Worm (Caenorhabditis elegans) whole organism, L4 larva: ENCODE data around the gene T25D1.3.

Experiments
- F10B5.3 ChIP-seq: sonication (generic microtip); optimal IDR thresholded peaks from 2 replicates; lab custom pipeline; 2016; ENCODE audit warnings: mild to moderate bottlenecking, missing genetic modification characterization, missing compliant biosample characterization
- F37D6.2 ChIP-seq: sonication (generic microtip); optimal IDR thresholded peaks from 2 replicates; lab custom pipeline; 2016; ENCODE audit warnings: mild to moderate bottlenecking, missing genetic modification characterization, missing compliant biosample characterization
- F44E2.7 ChIP-seq: fragments of 200-800 bp; sonication (Bioruptor generic); IDR thresholded peaks from 2 replicates; pipeline ENCODE4 v2.1.2; 2022; ENCODE audit warnings: missing genetic modification characterization, missing compliant biosample characterization
- R02D3.7 ChIP-seq: fragments of 150-350 bp; sonication (generic microtip); optimal IDR thresholded peaks from 3 replicates; lab custom pipeline; 2014; ENCODE audit warnings: missing biosample characterization, missing genetic modification characterization
- Y105C5A.15 ChIP-seq: fragments of 200-800 bp; sonication (Bioruptor generic); IDR thresholded peaks from 2 replicates; pipeline ENCODE4 v1.3.6; 2022; ENCODE audit warnings: missing genetic modification characterization, missing compliant biosample characterization
- ZK546.5 ChIP-seq, 2 experiments: sonication (generic microtip); optimal IDR thresholded peaks; 2 replicates each; lab custom pipeline; 2017; ENCODE audit warnings: missing biosample characterization in 2 of 2, missing genetic modification characterization in 2 of 2
- aha-1 ChIP-seq: fragments of 150-350 bp; peaks from one replicate; lab custom pipeline; 2014; ENCODE audit warnings: missing biosample characterization, missing genetic modification characterization
- ceh-62 ChIP-seq: sonication (generic microtip); optimal IDR thresholded peaks from 2 replicates; lab custom pipeline; 2017; ENCODE audit warnings: missing biosample characterization, missing genetic modification characterization
- ctbp-1 ChIP-seq: fragments of 200-800 bp; sonication (Bioruptor generic); IDR thresholded peaks from 2 replicates; pipeline ENCODE4 v1.3.6; 2022; ENCODE audit warnings: missing genetic modification reagents, missing genetic modification characterization, missing compliant biosample characterization
- daf-12 ChIP-seq: fragments of 150-350 bp; optimal IDR thresholded peaks from 2 replicates; lab custom pipeline; 2014; ENCODE audit warnings: missing biosample characterization, missing genetic modification reagents, missing genetic modification characterization
- daf-16 ChIP-seq, 3 experiments: sonication (generic microtip); optimal IDR thresholded peaks; 2 replicates each; lab custom pipeline; 2016 to 2017; ENCODE audit warnings: missing genetic modification characterization in 3 of 3, missing genetic modification reagents in 3 of 3, mild to moderate bottlenecking in 2 of 3, missing compliant biosample characterization in 2 of 3, missing biosample characterization in 1 of 3, moderate library complexity in 1 of 3
- daf-19 ChIP-seq: fragments of 200-800 bp; sonication (Bioruptor generic); conservative IDR thresholded peaks from 2 replicates; pipeline ENCODE4 v1.3.6; 2022; ENCODE audit warnings: missing genetic modification characterization, missing compliant biosample characterization
- dmd-6 ChIP-seq: fragments of 200-800 bp; sonication (Bioruptor generic); IDR thresholded peaks from 2 replicates; pipeline ENCODE4 v1.3.6; 2022; ENCODE audit warnings: missing genetic modification reagents, missing genetic modification characterization, missing compliant biosample characterization
- dpl-1 ChIP-seq: fragments of 150-350 bp; optimal IDR thresholded peaks from 2 replicates; lab custom pipeline; 2014; ENCODE audit warnings: missing biosample characterization, missing genetic modification reagents, missing genetic modification characterization
- duxl-1 ChIP-seq: sonication (generic microtip); optimal IDR thresholded peaks from 2 replicates; lab custom pipeline; 2016; ENCODE audit warnings: mild to moderate bottlenecking, missing genetic modification characterization, moderate library complexity, missing compliant biosample characterization; ENCODE audit not compliant: poor library complexity
- dve-1 ChIP-seq: sonication (generic microtip); optimal IDR thresholded peaks from 2 replicates; lab custom pipeline; 2017; ENCODE audit warnings: antibody characterized with exemption, mild to moderate bottlenecking, missing genetic modification characterization, missing compliant biosample characterization; ENCODE audit not compliant: insufficient read depth
- egl-43 ChIP-seq: fragments of 200-800 bp; sonication (Bioruptor generic); IDR thresholded peaks from 2 replicates; pipeline ENCODE4 v1.3.6; 2022; ENCODE audit warnings: missing genetic modification reagents, missing genetic modification characterization, missing compliant biosample characterization
- hlh-11 ChIP-seq: fragments of 200-800 bp; sonication (Bioruptor generic); optimal IDR thresholded peaks from 2 replicates; lab custom pipeline; 2018; ENCODE audit warnings: mild to moderate bottlenecking, missing genetic modification characterization, missing compliant biosample characterization
- lim-7 ChIP-seq: fragments of 200-800 bp; sonication (Bioruptor generic); IDR thresholded peaks from 2 replicates; pipeline ENCODE4 v1.3.6; 2022; ENCODE audit warnings: missing genetic modification characterization, missing compliant biosample characterization
- mdl-1 ChIP-seq, 2 experiments: fragments of 150-350 bp in 1 of 2; sonication (generic microtip) in 1 of 2; optimal IDR thresholded peaks; 2 replicates each; lab custom pipeline; 2014 to 2017; ENCODE audit warnings: missing biosample characterization in 2 of 2, missing genetic modification characterization in 2 of 2
- mdt-29 ChIP-seq: fragments of 200-800 bp; sonication (Bioruptor generic); IDR thresholded peaks from 2 replicates; pipeline ENCODE4 v1.3.6; 2022; ENCODE audit warnings: missing genetic modification reagents, missing genetic modification characterization, missing compliant biosample characterization
- mep-1 ChIP-seq: fragments of 150-350 bp; sonication (generic microtip); optimal IDR thresholded peaks from 3 replicates; lab custom pipeline; 2014; ENCODE audit warnings: missing biosample characterization, missing genetic modification characterization
- mes-2 ChIP-seq: sonication (generic microtip); optimal IDR thresholded peaks from 2 replicates; lab custom pipeline; 2016; ENCODE audit warnings: missing genotype, mild to moderate bottlenecking, missing genetic modification characterization, missing compliant biosample characterization; ENCODE audit not compliant: poor library complexity, severe bottlenecking
- mxl-2 ChIP-seq: fragments of 200-800 bp; sonication (Bioruptor generic); conservative IDR thresholded peaks from 2 replicates; pipeline ENCODE4 v1.3.6; 2022; ENCODE audit warnings: missing genetic modification reagents, missing genetic modification characterization, missing compliant biosample characterization
- nhr-102 ChIP-seq: sonication (generic microtip); optimal IDR thresholded peaks from 2 replicates; lab custom pipeline; 2016; ENCODE audit warnings: mild to moderate bottlenecking, missing genetic modification characterization, moderate library complexity, missing compliant biosample characterization
- nhr-28 ChIP-seq: fragments of 150-350 bp; optimal IDR thresholded peaks from 2 replicates; lab custom pipeline; 2014; ENCODE audit warnings: missing biosample characterization, missing genetic modification characterization
- nhr-48 ChIP-seq: sonication (generic microtip); optimal IDR thresholded peaks from 2 replicates; lab custom pipeline; 2016; ENCODE audit warnings: mild to moderate bottlenecking, missing genetic modification characterization, missing compliant biosample characterization
- php-3 ChIP-seq: fragments of 200-800 bp; sonication (Bioruptor generic); IDR thresholded peaks from 2 replicates; pipeline ENCODE4 v1.3.6; 2022; ENCODE audit warnings: missing genetic modification reagents, missing genetic modification characterization, missing compliant biosample characterization
- pqm-1 ChIP-seq: sonication (generic microtip); optimal IDR thresholded peaks from 2 replicates; lab custom pipeline; 2017; ENCODE audit warnings: missing biosample characterization, missing genetic modification characterization
- sdz-12 ChIP-seq: fragments of 200-800 bp; sonication (Bioruptor generic); optimal IDR thresholded peaks from 2 replicates; lab custom pipeline; 2018; ENCODE audit warnings: mild to moderate bottlenecking, missing genetic modification characterization, missing compliant biosample characterization
- set-16 ChIP-seq: fragments of 200-800 bp; sonication (Bioruptor generic); IDR thresholded peaks from 2 replicates; pipeline ENCODE4 v1.3.6; 2022; ENCODE audit warnings: missing genetic modification reagents, missing genetic modification characterization, missing compliant biosample characterization
- snpc-1.2 ChIP-seq: fragments of 200-800 bp; sonication (Bioruptor generic); IDR thresholded peaks from 2 replicates; pipeline ENCODE4 v1.3.6; 2022; ENCODE audit warnings: missing genetic modification reagents, missing genetic modification characterization, missing compliant biosample characterization
- unc-130 ChIP-seq: sonication (generic microtip); optimal IDR thresholded peaks from 2 replicates; lab custom pipeline; 2016; ENCODE audit warnings: missing genetic modification reagents, missing genetic modification characterization, missing compliant biosample characterization
- unc-39 ChIP-seq: sonication (generic microtip); optimal IDR thresholded peaks from 2 replicates; lab custom pipeline; 2017; ENCODE audit warnings: missing biosample characterization, missing genetic modification characterization
- unc-62 ChIP-seq, 3 experiments: fragments of 150-350 bp in 1 of 3; sonication (generic microtip); optimal IDR thresholded peaks in 2 of 3; peaks in 1 of 3; 1 replicate in 1 of 3; 2 replicates in 2 of 3; lab custom pipeline; 2014 to 2017; ENCODE audit warnings: missing biosample characterization in 3 of 3, missing genetic modification characterization in 3 of 3, missing genetic modification reagents in 3 of 3, missing genotype in 1 of 3
- vab-7 ChIP-seq: fragments of 200-800 bp; sonication (Bioruptor generic); IDR thresholded peaks from 2 replicates; pipeline ENCODE4 v1.3.6; 2022; ENCODE audit warnings: missing genetic modification reagents, missing genetic modification characterization, missing compliant biosample characterization
- zfp-2 ChIP-seq: sonication (generic microtip); optimal IDR thresholded peaks from 2 replicates; lab custom pipeline; 2016; ENCODE audit warnings: mild to moderate bottlenecking, missing genetic modification characterization, missing compliant biosample characterization
- zfp-3 ChIP-seq: fragments of 200-800 bp; sonication (Bioruptor generic); conservative IDR thresholded peaks from 2 replicates; pipeline ENCODE4 v1.3.6; 2022; ENCODE audit warnings: missing genetic modification reagents, missing genetic modification characterization, missing compliant biosample characterization
- zip-2 ChIP-seq: fragments of 150-350 bp; optimal IDR thresholded peaks from 2 replicates; lab custom pipeline; 2014; ENCODE audit warnings: missing biosample characterization, missing genetic modification characterization
- ztf-11 ChIP-seq: fragments of 150-350 bp; optimal IDR thresholded peaks from 2 replicates; lab custom pipeline; 2014; ENCODE audit warnings: missing biosample characterization, missing genetic modification characterization

The T25D1.3 gene

ce11 chrX:16505348-16505747, at the start of gene T25D1.3:
TSS of gene T25D1.3 (plus strand) at chrX:16505648.
- TF ChIP-seq duxl-1 (tag; lab: Kevin White, UChicago) (no peak), unc-130 (GFP tag; lab: Kevin White, UChicago) (no peak), unc-39 (tag; lab: Kevin White, UChicago) (no peak), aha-1 (tag; lab: Kevin White, UChicago) (no peak), mdt-29 (no peak), nhr-102 (tag; lab: Kevin White, UChicago) (no peak), R02D3.7 (tag; lab: Kevin White, UChicago) (no peak), mdl-1 (tag; optimal IDR thresholded peaks at IDR 0.05; lab: Kevin White, UChicago) (no peak), F44E2.7 (GFP tag; lab: Robert Waterston, UW) (no peak), F10B5.3 (no peak), zfp-3 (GFP tag; lab: Robert Waterston, UW) (no peak), ceh-62 (tag; lab: Kevin White, UChicago) (no peak), mep-1 (tag; lab: Kevin White, UChicago) (no peak), daf-12 (tag; lab: Kevin White, UChicago) (no peak), ZK546.5 (tag; optimal IDR thresholded peaks at IDR 0.05; lab: Kevin White, UChicago) (no peak)

- TF ChIP-seq zip-2 (tag; lab: Kevin White, UChicago) (no peak), Y105C5A.15 (GFP tag; lab: Robert Waterston, UW) (no peak), daf-19 (GFP tag; lab: Robert Waterston, UW) (no peak), php-3 (GFP tag; lab: Robert Waterston, UW) (peak; percentile 49; the same call in 1 of the 2 replicates), F44E2.7 (GFP tag; lab: Robert Waterston, UW) (no peak), hlh-11 (peak; percentile 46), pqm-1 (peak; percentile 95), dmd-6 (GFP tag; lab: Robert Waterston, UW) (peak; percentile 54; the same call in 1 of the 2 replicates), mes-2 (no peak), mxl-2 (GFP tag; lab: Robert Waterston, UW) (no peak), unc-62 (GFP tag; optimal IDR thresholded peaks at IDR 0.05 in 1 of 2; lab: Kevin White, UChicago) (no peak), unc-62 (tag; optimal IDR thresholded peaks at IDR 0.05; lab: Kevin White, UChicago) (no peak), nhr-28 (tag; lab: Kevin White, UChicago) (peak; percentile 72), dpl-1 (GFP tag; lab: Kevin White, UChicago) (no peak), sdz-12 (GFP tag; lab: Kevin White, UChicago) (no peak), daf-16 (GFP tag; optimal IDR thresholded peaks at IDR 0.05; lab: Kevin White, UChicago) (no peak), daf-16 (tag; optimal IDR thresholded peaks at IDR 0.05; lab: Kevin White, UChicago) (peak; percentile 71), ctbp-1 (no peak), dve-1 (peak; percentile 55), nhr-48 (tag; lab: Kevin White, UChicago) (no peak)
Measured at ce11 chrX:16456659-16457058, 48.8 kb upstream of the T25D1.3 start, which contains the start of gene nas-39. TSS of gene nas-39 (plus strand) at chrX:16456927.

DNA sequence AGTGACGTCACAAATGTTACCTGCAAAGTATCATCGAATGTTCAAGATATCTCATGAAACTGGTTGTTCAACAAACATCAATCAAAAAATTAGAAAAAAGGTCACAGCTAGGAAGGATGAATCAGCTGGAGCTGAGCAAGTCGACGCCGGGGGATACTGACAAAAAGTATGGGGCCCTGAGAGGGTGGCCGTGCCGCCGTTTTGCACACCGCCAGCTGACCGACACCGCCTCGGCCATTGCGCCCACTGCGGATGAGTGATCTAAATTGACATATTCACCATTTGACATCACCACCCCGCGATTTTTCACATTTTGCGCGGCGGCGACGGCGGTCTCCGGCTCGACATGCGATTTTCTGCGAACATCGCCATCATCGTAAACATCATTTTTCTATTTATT, 48.3 kb upstream of the T25D1.3 start:
- TF ChIP-seq set-16 (GFP tag; lab: Robert Waterston, UW), result peak; percentile 82
- TF ChIP-seq ztf-11 (tag; lab: Kevin White, UChicago), result no peak
- TF ChIP-seq zfp-2 (tag; lab: Kevin White, UChicago), result no peak
- TF ChIP-seq, all 104 proteins: peak for 1

DNA sequence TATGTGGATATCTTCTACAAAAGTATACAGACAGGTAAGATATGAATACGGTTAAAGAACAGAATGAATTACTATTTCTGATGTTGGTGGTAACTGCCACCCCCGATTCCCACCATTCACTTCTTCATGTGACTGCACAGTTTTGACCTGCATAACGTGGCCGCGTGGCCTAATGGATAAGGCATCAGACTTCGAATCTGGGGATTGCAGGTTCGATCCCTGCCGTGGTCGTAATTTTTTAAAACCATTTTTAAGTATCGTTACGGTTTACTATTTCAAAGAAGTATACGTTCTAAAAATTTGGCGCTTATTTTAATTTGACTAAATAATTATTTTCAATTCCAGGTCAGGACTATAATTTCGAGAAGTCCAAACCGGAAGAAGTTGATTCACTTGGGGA, 44.1 kb upstream of the T25D1.3 start:
- TF ChIP-seq lim-7 (GFP tag; lab: Robert Waterston, UW) (0 out of 2 replicates have a peak, but pooled peaks have one; percentile 41), egl-43 (GFP tag; lab: Robert Waterston, UW) (0 out of 2 replicates have a peak, but pooled peaks have one; percentile 37), vab-7 (GFP tag; lab: Robert Waterston, UW) (0 out of 2 replicates have a peak, but pooled peaks have one; percentile 30), mxl-2 (GFP tag; lab: Robert Waterston, UW) (no peak), unc-62 (GFP tag; optimal IDR thresholded peaks at IDR 0.05 in 1 of 2; lab: Kevin White, UChicago) (peak in 1 of 2 experiments; percentile 36), unc-62 (tag; optimal IDR thresholded peaks at IDR 0.05; lab: Kevin White, UChicago) (no peak), F37D6.2 (tag; lab: Kevin White, UChicago) (no peak), snpc-1.2 (GFP tag; lab: Robert Waterston, UW) (peak; percentile 69; the same call in 1 of the 2 replicates)
- TF ChIP-seq, all 104 proteins: peak for 5
